Worm (Caenorhabditis elegans): Measurements from ENCODE around the gene srv-31.

DNA sequence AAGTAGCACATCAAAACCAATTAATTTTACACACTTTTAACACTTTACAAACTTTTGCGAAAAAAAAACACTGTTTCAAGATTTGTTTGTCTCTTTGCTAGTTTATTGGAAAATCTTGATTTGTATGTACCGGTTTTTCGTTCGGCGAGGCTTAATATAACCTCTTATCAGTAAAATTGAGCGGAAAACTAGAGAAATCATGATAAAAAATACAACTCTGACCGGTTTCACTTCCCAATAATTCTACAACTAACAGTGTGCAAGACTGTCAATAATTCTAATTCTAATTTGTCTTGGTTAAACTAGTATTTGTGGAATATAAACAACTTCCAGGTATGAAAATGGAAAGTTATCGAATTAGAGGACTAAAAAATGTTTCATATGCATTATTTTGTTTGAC lies 49.9 kb downstream of the srv-31 start, which contains the start of gene C49A9.3:
- TF ChIP-seq fkh-10 (GFP tag; optimal IDR thresholded peaks at IDR 0.05) (no peak), pag-3 (tag; optimal IDR thresholded peaks at IDR 0.05; ENCODE audit: borderline replicate concordance) (no peak), ttx-3 (tag; optimal IDR thresholded peaks at IDR 0.05) (no peak)

Measured in whole organism, late embryonic.